Fruit fly (Drosophila melanogaster) whole organism, embryonic: ENCODE data around the gene CG34301.

Source experiments
- Atf-2 ChIP-seq: fragments of 200-800 bp; sonication (Bioruptor generic); optimal IDR thresholded peaks from 2 replicates; lab custom pipeline; 2016; ENCODE audit warnings: missing biosample characterization, missing genetic modification characterization
- Bteb2 ChIP-seq: fragments of 200-800 bp; sonication (Bioruptor generic); optimal IDR thresholded peaks from 2 replicates; lab custom pipeline; 2016; ENCODE audit warnings: missing biosample characterization, missing genetic modification characterization
- CG10274 ChIP-seq: fragments of 200-800 bp; sonication (Bioruptor generic); optimal IDR thresholded peaks from 3 replicates; lab custom pipeline; 2017; ENCODE audit warnings: missing biosample characterization, mild to moderate bottlenecking, missing genetic modification characterization
- CG10543 ChIP-seq: fragments of 200-800 bp; sonication (Bioruptor generic); optimal IDR thresholded peaks from 3 replicates; lab custom pipeline; 2017; ENCODE audit warnings: missing biosample characterization, mild to moderate bottlenecking, missing genetic modification characterization, moderate library complexity
- CG12659 ChIP-seq: fragments of 200-800 bp; sonication (Bioruptor generic); optimal IDR thresholded peaks from 3 replicates; lab custom pipeline; 2017; ENCODE audit warnings: mild to moderate bottlenecking, missing biosample characterization, missing genetic modification reagents, missing genetic modification characterization
- CG13775 ChIP-seq: fragments of 200-800 bp; sonication (Bioruptor generic); optimal IDR thresholded peaks from 3 replicates; lab custom pipeline; 2017; ENCODE audit warnings: missing biosample characterization, mild to moderate bottlenecking, missing genetic modification characterization
- CG2116 ChIP-seq: fragments of 200-800 bp; sonication (Bioruptor generic); optimal IDR thresholded peaks from 3 replicates; lab custom pipeline; 2018; ENCODE audit warnings: missing biosample characterization, mild to moderate bottlenecking, missing genetic modification characterization
- CG2199 ChIP-seq: fragments of 200-800 bp; sonication (Bioruptor generic); IDR thresholded peaks from 3 replicates; pipeline ENCODE4 v1.3.6; 2022; ENCODE audit warnings: missing biosample characterization, missing genetic modification characterization
- CG2202 ChIP-seq: fragments of 200-800 bp; sonication (Bioruptor generic); optimal IDR thresholded peaks from 2 replicates; lab custom pipeline; 2018; ENCODE audit warnings: missing biosample characterization, mild to moderate bottlenecking, missing genetic modification characterization
- CG2712 ChIP-seq: fragments of 200-800 bp; optimal IDR thresholded peaks from 3 replicates; lab custom pipeline; 2019; ENCODE audit warnings: missing biosample characterization, mild to moderate bottlenecking, missing genetic modification characterization, moderate library complexity
- CG3065 ChIP-seq: fragments of 200-800 bp; sonication (Bioruptor generic); optimal IDR thresholded peaks from 2 replicates; lab custom pipeline; 2016; ENCODE audit warnings: missing biosample characterization, missing genetic modification characterization
- CG32767 ChIP-seq: fragments of 200-800 bp; sonication (Bioruptor generic); IDR thresholded peaks from 2 replicates; pipeline ENCODE4 v1.3.6; 2022; ENCODE audit warnings: missing biosample characterization, missing genetic modification characterization
- CG3726 ChIP-seq: fragments of 200-800 bp; sonication (Bioruptor generic); IDR thresholded peaks from 3 replicates; pipeline ENCODE4, ENCODE4 v1.3.6; 2022; ENCODE audit warnings: missing biosample characterization, missing genetic modification characterization
- CG3995 ChIP-seq: fragments of 200-800 bp; sonication (Bioruptor generic); optimal IDR thresholded peaks from 3 replicates; lab custom pipeline; 2016; ENCODE audit warnings: missing biosample characterization, missing genetic modification characterization
- CG42726 ChIP-seq: fragments of 200-800 bp; sonication (Bioruptor generic); IDR thresholded peaks from 2 replicates; pipeline ENCODE4 v1.3.6; 2022; ENCODE audit warnings: missing biosample characterization, missing genetic modification characterization; ENCODE audit not compliant: partially characterized antibody
- CG4360 ChIP-seq: fragments of 200-800 bp; sonication (Bioruptor generic); IDR thresholded peaks from 2 replicates; pipeline ENCODE4 v1.3.6; 2022; ENCODE audit warnings: missing biosample characterization, missing genetic modification characterization
- CG9817 ChIP-seq: fragments of 200-800 bp; sonication (Bioruptor generic); optimal IDR thresholded peaks from 2 replicates; lab custom pipeline; 2018; ENCODE audit warnings: missing biosample characterization, mild to moderate bottlenecking, missing genetic modification characterization, moderate library complexity
- CG9876 ChIP-seq: fragments of 200-800 bp; sonication (Bioruptor generic); optimal IDR thresholded peaks from 2 replicates; lab custom pipeline; 2016; ENCODE audit warnings: missing biosample characterization, missing genetic modification characterization
- Dll ChIP-seq: fragments of 200-800 bp; sonication (Bioruptor generic); IDR thresholded peaks from 4 replicates; pipeline ENCODE4 v1.3.6; 2022; ENCODE audit warnings: missing biosample characterization, missing genetic modification characterization; ENCODE audit not compliant: partially characterized antibody
- Drgx ChIP-seq: fragments of 200-800 bp; sonication (Bioruptor generic); IDR thresholded peaks from 2 replicates; pipeline ENCODE4 v1.3.6; 2022; ENCODE audit warnings: missing biosample characterization, missing genetic modification characterization
- E2f2 ChIP-seq: fragments of 200-800 bp; sonication (Bioruptor generic); IDR thresholded peaks from 2 replicates; pipeline ENCODE4 v1.3.6; 2022; ENCODE audit warnings: missing biosample characterization, missing genetic modification characterization
- Ets65A ChIP-seq: fragments of 200-800 bp; sonication (Bioruptor generic); peaks from one replicate; lab custom pipeline; 2016; ENCODE audit warnings: missing biosample characterization, missing genetic modification characterization
- Hand ChIP-seq: fragments of 200-800 bp; sonication (Bioruptor generic); optimal IDR thresholded peaks from 2 replicates; lab custom pipeline; 2017; ENCODE audit warnings: mild to moderate bottlenecking, missing biosample characterization, missing genetic modification reagents, missing genetic modification characterization
- Med ChIP-seq: fragments of 200-800 bp; sonication (Bioruptor generic); peaks from one replicate; lab custom pipeline; 2016; ENCODE audit warnings: missing biosample characterization, missing genetic modification characterization, mild to moderate bottlenecking, inconsistent platforms, moderate library complexity
- Neu2 ChIP-seq: fragments of 200-800 bp; sonication (Bioruptor generic); optimal IDR thresholded peaks from 3 replicates; lab custom pipeline; 2016; ENCODE audit warnings: missing biosample characterization, missing genetic modification characterization, borderline replicate concordance
- Scr ChIP-seq: fragments of 200-800 bp; sonication (Bioruptor generic); IDR thresholded peaks from 2 replicates; pipeline ENCODE4 v1.3.6; 2022; ENCODE audit warnings: missing biosample characterization, missing genetic modification characterization; ENCODE audit not compliant: partially characterized antibody
- Trl ChIP-seq, 3 experiments: fragments of >200 bp in 2 of 3; fragments of 200-800 bp in 1 of 3; sonication (Bioruptor generic) in 1 of 3; optimal IDR thresholded peaks; 2 replicates in 1 of 3; 3 replicates in 2 of 3; lab custom pipeline; 2016 to 2017; ENCODE audit warnings: missing biosample characterization in 1 of 3, missing genetic modification characterization in 1 of 3
- ci ChIP-seq: fragments of 200-800 bp; sonication (Bioruptor generic); IDR thresholded peaks from 3 replicates; pipeline ENCODE4 v1.3.6; 2022; ENCODE audit warnings: missing biosample characterization, missing genetic modification characterization
- dimm ChIP-seq: fragments of 200-800 bp; sonication (Bioruptor generic); IDR thresholded peaks from 2 replicates; pipeline ENCODE4 v1.3.6; 2022; ENCODE audit warnings: missing biosample characterization, missing genetic modification characterization
- dm ChIP-seq: fragments of 200-800 bp; sonication (Bioruptor generic); optimal IDR thresholded peaks from 3 replicates; lab custom pipeline; 2016; ENCODE audit warnings: missing biosample characterization, missing genetic modification characterization
- dpn ChIP-seq, 2 experiments: fragments of 200-800 bp; sonication (Bioruptor generic); optimal IDR thresholded peaks; 3 replicates each; lab custom pipeline; 2016; ENCODE audit warnings: missing biosample characterization in 2 of 2, missing genetic modification characterization in 2 of 2
- eve ChIP-seq, 2 experiments: fragments of >200 bp; optimal IDR thresholded peaks; 2 replicates each; lab custom pipeline; 2017; ENCODE audit warnings: missing biosample characterization in 2 of 2, missing genetic modification characterization in 2 of 2
- fd3F ChIP-seq: fragments of 200-800 bp; sonication (Bioruptor generic); optimal IDR thresholded peaks from 2 replicates; lab custom pipeline; 2018; ENCODE audit warnings: missing biosample characterization, mild to moderate bottlenecking, missing genetic modification characterization, moderate library complexity
- fd64A ChIP-seq: fragments of 200-800 bp; sonication (Bioruptor generic); optimal IDR thresholded peaks from 3 replicates; lab custom pipeline; 2018; ENCODE audit warnings: missing biosample characterization, mild to moderate bottlenecking, missing genetic modification characterization
- fru ChIP-seq: fragments of >200 bp; optimal IDR thresholded peaks from 2 replicates; lab custom pipeline; 2017
- gem ChIP-seq: fragments of 200-800 bp; sonication (Bioruptor generic); optimal IDR thresholded peaks from 2 replicates; lab custom pipeline; 2019; ENCODE audit warnings: missing biosample characterization, mild to moderate bottlenecking, missing genetic modification characterization, moderate library complexity
- jumu ChIP-seq: fragments of 200-800 bp; sonication (Bioruptor generic); optimal IDR thresholded peaks from 3 replicates; lab custom pipeline; 2016; ENCODE audit warnings: missing biosample characterization, missing genetic modification characterization
- kah ChIP-seq: fragments of 200-800 bp; sonication (Bioruptor generic); optimal IDR thresholded peaks from 2 replicates; lab custom pipeline; 2018; ENCODE audit warnings: missing biosample characterization, mild to moderate bottlenecking, missing genetic modification characterization
- kni ChIP-seq: fragments of 200-800 bp; sonication (Bioruptor generic); optimal IDR thresholded peaks from 3 replicates; lab custom pipeline; 2017; ENCODE audit warnings: mild to moderate bottlenecking, missing biosample characterization, missing genetic modification reagents, missing genetic modification characterization
- knrl ChIP-seq: fragments of 200-800 bp; sonication (Bioruptor generic); IDR thresholded peaks from 3 replicates; pipeline ENCODE4 v1.3.6; 2022; ENCODE audit warnings: missing biosample characterization, missing genetic modification characterization; ENCODE audit not compliant: partially characterized antibody
- lab ChIP-seq: fragments of 200-800 bp; sonication (Bioruptor generic); optimal IDR thresholded peaks from 3 replicates; lab custom pipeline; 2017; ENCODE audit warnings: missing biosample characterization, missing genetic modification characterization, mild to moderate bottlenecking, moderate library complexity, missing genetic modification reagents
- mam ChIP-seq: fragments of 200-800 bp; sonication (Bioruptor generic); optimal IDR thresholded peaks from 3 replicates; lab custom pipeline; 2016; ENCODE audit warnings: missing biosample characterization, missing genetic modification characterization
- mld ChIP-seq: fragments of 200-800 bp; sonication (Bioruptor generic); IDR thresholded peaks from 3 replicates; pipeline ENCODE4 v1.3.6; 2022; ENCODE audit warnings: missing biosample characterization, missing genetic modification characterization; ENCODE audit not compliant: partially characterized antibody
- pfk ChIP-seq: fragments of 200-800 bp; sonication (Bioruptor generic); optimal IDR thresholded peaks from 2 replicates; lab custom pipeline; 2018; ENCODE audit warnings: missing biosample characterization, mild to moderate bottlenecking, missing genetic modification characterization, moderate library complexity
- phol ChIP-seq: fragments of 200-800 bp; sonication (Bioruptor generic); optimal IDR thresholded peaks from 3 replicates; lab custom pipeline; 2018; ENCODE audit warnings: missing biosample characterization, mild to moderate bottlenecking, missing genetic modification characterization, moderate library complexity
- pzg ChIP-seq: fragments of 200-800 bp; sonication (Bioruptor generic); optimal IDR thresholded peaks from 3 replicates; lab custom pipeline; 2018; ENCODE audit warnings: missing biosample characterization, mild to moderate bottlenecking, missing genetic modification characterization, moderate library complexity
- rib ChIP-seq: fragments of 200-800 bp; sonication (Bioruptor generic); IDR thresholded peaks from 2 replicates; pipeline ENCODE4 v1.3.6; 2022; ENCODE audit warnings: missing biosample characterization, missing genetic modification characterization
- shn ChIP-seq: fragments of 200-800 bp; sonication (Bioruptor generic); optimal IDR thresholded peaks from 3 replicates; lab custom pipeline; 2016; ENCODE audit warnings: missing biosample characterization, missing genetic modification characterization
- sim ChIP-seq: fragments of 200-800 bp; sonication (Bioruptor generic); IDR thresholded peaks from 2 replicates; pipeline ENCODE4 v1.3.6; 2022; ENCODE audit warnings: missing biosample characterization, missing genetic modification characterization
- sqz ChIP-seq: fragments of 200-800 bp; sonication (Bioruptor generic); optimal IDR thresholded peaks from 3 replicates; lab custom pipeline; 2018; ENCODE audit warnings: missing biosample characterization, mild to moderate bottlenecking, missing genetic modification characterization
- tx ChIP-seq: fragments of 200-800 bp; sonication (Bioruptor generic); optimal IDR thresholded peaks from 2 replicates; lab custom pipeline; 2016; ENCODE audit warnings: missing biosample characterization, missing genetic modification characterization
- zfh2 ChIP-seq: fragments of 200-800 bp; sonication (Bioruptor generic); optimal IDR thresholded peaks from 2 replicates; lab custom pipeline; 2016; ENCODE audit warnings: missing biosample characterization, missing genetic modification characterization

Gene CG34301

dm6 chr3R:8815074-8815473, 41.8 kb downstream of the CG34301 start (continued):
- TF ChIP-seq CG2199 (GFP tag; lab: Robert Waterston, UW) (peak; percentile 67; the same call in 1 of the 3 replicates), phol (no peak), dpn (GFP tag; optimal IDR thresholded peaks at IDR 0.05; lab: Kevin White, UChicago) (no peak), kni (peak; percentile 46), CG3726 (GFP tag; lab: Robert Waterston, UW) (no peak), gem (tag; lab: Kevin White, UChicago) (no peak), CG9876 (GFP tag; lab: Kevin White, UChicago) (no peak), Trl (optimal IDR thresholded peaks at IDR 0.05; lab: Kevin White, UChicago) (no peak), Trl (GFP tag; optimal IDR thresholded peaks at IDR 0.05; lab: Kevin White, UChicago) (no peak), Scr (GFP tag; lab: Robert Waterston, UW) (no peak), CG10274 (GFP tag; lab: Kevin White, UChicago) (no peak), pzg (no peak), CG10543 (peak; percentile 10), pfk (GFP tag; lab: Kevin White, UChicago) (peak; percentile 7), CG2712 (tag; lab: Kevin White, UChicago) (no peak), CG9817 (no peak), Atf-2 (GFP tag; lab: Kevin White, UChicago) (no peak), CG12659 (GFP tag; lab: Kevin White, UChicago) (no peak), CG2116 (GFP tag; lab: Kevin White, UChicago) (no peak), shn (GFP tag; lab: Kevin White, UChicago) (no peak), Dll (GFP tag; lab: Robert Waterston, UW) (no peak), CG3065 (GFP tag; lab: Kevin White, UChicago) (no peak), tx (GFP tag; lab: Kevin White, UChicago) (no peak), rib (GFP tag; lab: Robert Waterston, UW) (no peak), Hand (no peak), sim (GFP tag; lab: Robert Waterston, UW) (no peak), mld (no peak), lab (GFP tag; lab: Kevin White, UChicago) (no peak), Bteb2 (no peak), CG2202 (tag; lab: Kevin White, UChicago) (no peak), jumu (GFP tag; lab: Kevin White, UChicago) (no peak), fd3F (GFP tag; lab: Kevin White, UChicago) (no peak), zfh2 (GFP tag; lab: Kevin White, UChicago) (no peak), mam (GFP tag; lab: Kevin White, UChicago) (no peak), CG4360 (GFP tag; lab: Robert Waterston, UW) (no peak), knrl (GFP tag; lab: Robert Waterston, UW) (peak; percentile 42; the same call in 1 of the 3 replicates), dm (no peak)

dm6 chr3R:8818239-8818638, 45.0 kb downstream of the CG34301 start:
- TF ChIP-seq Med, result peak; percentile 80
- TF ChIP-seq mam (GFP tag; lab: Kevin White, UChicago), result no peak
- no peak for TF ChIP-seq Drgx (GFP tag; lab: Robert Waterston, UW)
- no peak for TF ChIP-seq kah (GFP tag; lab: Kevin White, UChicago)
- TF ChIP-seq Ets65A (GFP tag; lab: Kevin White, UChicago), result peak; percentile 60
- peak; percentile 79 for TF ChIP-seq CG13775
- TF ChIP-seq Neu2 (GFP tag; lab: Kevin White, UChicago), result peak; percentile 11
- TF ChIP-seq dimm (GFP tag; lab: Robert Waterston, UW), result no peak
- no peak for TF ChIP-seq eve (GFP tag; optimal IDR thresholded peaks at IDR 0.05; lab: Kevin White, UChicago)
- TF ChIP-seq CG3995 (GFP tag; lab: Kevin White, UChicago), result no peak
- TF ChIP-seq knrl (GFP tag; lab: Robert Waterston, UW), result 0 out of 3 replicates have a peak, but pooled peaks have one; percentile 18
- no peak for TF ChIP-seq fd64A (GFP tag; lab: Kevin White, UChicago)
- no peak for TF ChIP-seq sqz (GFP tag; lab: Kevin White, UChicago)
- TF ChIP-seq ci (GFP tag; lab: Robert Waterston, UW), result peak; percentile 47
- TF ChIP-seq CG42726 (GFP tag; lab: Robert Waterston, UW), result no peak
- TF ChIP-seq E2f2 (GFP tag; lab: Robert Waterston, UW), result no peak
- no peak for TF ChIP-seq CG32767 (GFP tag; lab: Robert Waterston, UW)
- no peak for TF ChIP-seq fru (lab: Kevin White, UChicago)
